Worm (Caenorhabditis elegans) whole organism, L2 larva: ENCODE data around the gene C17G10.1.
A peak's percentile ranks its signal among the peaks of the same experiment; 100 is the strongest.

ENCODE experiments used
- C34F6.9 ChIP-seq: fragments of 150-350 bp; optimal IDR thresholded peaks from 2 replicates; lab custom pipeline; 2014; ENCODE audit warnings: missing biosample characterization, missing genetic modification characterization
- F13H6.1 ChIP-seq: sonication (generic microtip); optimal IDR thresholded peaks from 2 replicates; lab custom pipeline; 2016; ENCODE audit warnings: missing genetic modification characterization, missing compliant biosample characterization
- R02D3.7 ChIP-seq: fragments of 150-350 bp; optimal IDR thresholded peaks from 2 replicates; lab custom pipeline; 2014; ENCODE audit warnings: missing biosample characterization, missing genetic modification characterization
- Y55F3AM.14 ChIP-seq: fragments of 200-800 bp; sonication (Bioruptor generic); optimal IDR thresholded peaks from 2 replicates; lab custom pipeline; 2018; ENCODE audit warnings: mild to moderate bottlenecking, missing genetic modification characterization, missing compliant biosample characterization
- ZK546.5 ChIP-seq: sonication (generic microtip); optimal IDR thresholded peaks from 2 replicates; lab custom pipeline; 2017; ENCODE audit warnings: missing biosample characterization, missing genetic modification characterization
- alr-1 ChIP-seq: fragments of 150-350 bp; optimal IDR thresholded peaks from 2 replicates; lab custom pipeline; 2014; ENCODE audit warnings: missing biosample characterization, missing genetic modification characterization
- ama-1 ChIP-seq: fragments of 150-350 bp; optimal IDR thresholded peaks from 2 replicates; lab custom pipeline; 2018; ENCODE audit warnings: inconsistent platforms
- ceh-82 ChIP-seq: fragments of 150-350 bp; optimal IDR thresholded peaks from 2 replicates; lab custom pipeline; 2014; ENCODE audit warnings: missing biosample characterization, missing genetic modification characterization
- crh-2 ChIP-seq: sonication (generic microtip); optimal IDR thresholded peaks from 2 replicates; lab custom pipeline; 2017; ENCODE audit warnings: missing biosample characterization, missing genetic modification characterization
- dmd-4 ChIP-seq: sonication (generic microtip); optimal IDR thresholded peaks from 2 replicates; lab custom pipeline; 2017; ENCODE audit warnings: missing biosample characterization, missing genetic modification characterization
- fos-1 ChIP-seq: fragments of 150-350 bp; optimal IDR thresholded peaks from 2 replicates; lab custom pipeline; 2014; ENCODE audit warnings: missing biosample characterization, missing genetic modification characterization
- gmeb-1 ChIP-seq: fragments of 150-350 bp; optimal IDR thresholded peaks from 2 replicates; lab custom pipeline; 2014; ENCODE audit warnings: missing biosample characterization, missing genetic modification characterization
- lin-11 ChIP-seq: fragments of 150-350 bp; sonication (generic microtip); optimal IDR thresholded peaks from 2 replicates; lab custom pipeline; 2014; ENCODE audit warnings: missing biosample characterization, missing genetic modification characterization, inconsistent platforms, mixed read lengths
- lin-13 ChIP-seq: fragments of 150-350 bp; optimal IDR thresholded peaks from 2 replicates; lab custom pipeline; 2014; ENCODE audit warnings: missing biosample characterization, missing genetic modification reagents, missing genetic modification characterization
- lin-39 ChIP-seq: fragments of 150-350 bp; optimal IDR thresholded peaks from 2 replicates; lab custom pipeline; 2014; ENCODE audit warnings: missing biosample characterization, missing genetic modification reagents, missing genetic modification characterization
- lsy-2 ChIP-seq, 2 experiments: fragments of 150-350 bp in 1 of 2; sonication (generic microtip) in 1 of 2; optimal IDR thresholded peaks; 2 replicates each; lab custom pipeline; 2014 to 2017; ENCODE audit warnings: missing biosample characterization in 2 of 2, missing genetic modification characterization in 2 of 2
- mab-5 ChIP-seq: fragments of 150-350 bp; optimal IDR thresholded peaks from 2 replicates; lab custom pipeline; 2014; ENCODE audit warnings: missing biosample characterization, missing genetic modification characterization
- mbf-1 ChIP-seq: sonication (generic microtip); optimal IDR thresholded peaks from 2 replicates; lab custom pipeline; 2017; ENCODE audit warnings: missing biosample characterization, missing genetic modification characterization
- nhr-10 ChIP-seq: sonication (generic microtip); optimal IDR thresholded peaks from 2 replicates; lab custom pipeline; 2017; ENCODE audit warnings: missing biosample characterization, missing genetic modification characterization
- nhr-11 ChIP-seq: fragments of 150-350 bp; optimal IDR thresholded peaks from 2 replicates; lab custom pipeline; 2014; ENCODE audit warnings: missing biosample characterization, missing genetic modification characterization
- nhr-12 ChIP-seq: fragments of 150-350 bp; optimal IDR thresholded peaks from 2 replicates; lab custom pipeline; 2014; ENCODE audit warnings: missing biosample characterization, missing genetic modification characterization
- nhr-129 ChIP-seq: fragments of 150-350 bp; optimal IDR thresholded peaks from 2 replicates; lab custom pipeline; 2014; ENCODE audit warnings: missing biosample characterization, missing genetic modification characterization
- nhr-21 ChIP-seq: fragments of 150-350 bp; optimal IDR thresholded peaks from 2 replicates; lab custom pipeline; 2014; ENCODE audit warnings: missing biosample characterization, missing genetic modification characterization
- nhr-237 ChIP-seq: fragments of 150-350 bp; optimal IDR thresholded peaks from 2 replicates; lab custom pipeline; 2014; ENCODE audit warnings: missing biosample characterization, missing genetic modification characterization
- nhr-25 ChIP-seq: fragments of 150-350 bp; sonication (generic microtip); optimal IDR thresholded peaks from 3 replicates; lab custom pipeline; 2014; ENCODE audit warnings: missing biosample characterization, missing genetic modification characterization
- nhr-77 ChIP-seq: fragments of 150-350 bp; optimal IDR thresholded peaks from 2 replicates; lab custom pipeline; 2014; ENCODE audit warnings: missing biosample characterization, missing genetic modification characterization
- skn-1 ChIP-seq: sonication (generic microtip); optimal IDR thresholded peaks from 2 replicates; lab custom pipeline; 2017; ENCODE audit warnings: missing biosample characterization, missing genetic modification characterization
- sma-3 ChIP-seq: sonication (generic microtip); optimal IDR thresholded peaks from 2 replicates; lab custom pipeline; 2016; ENCODE audit warnings: missing genetic modification reagents, missing genetic modification characterization, missing compliant biosample characterization
- sma-9 ChIP-seq, 2 experiments: fragments of 150-350 bp in 1 of 2; sonication (generic microtip) in 1 of 2; optimal IDR thresholded peaks; 2 replicates each; lab custom pipeline; 2014 to 2016; ENCODE audit warnings: missing genetic modification characterization in 2 of 2, mild to moderate bottlenecking in 1 of 2, missing biosample characterization in 1 of 2, missing compliant biosample characterization in 1 of 2, missing genetic modification reagents in 1 of 2, moderate library complexity in 1 of 2
- snpc-4 ChIP-seq: fragments of 150-350 bp; optimal IDR thresholded peaks from 2 replicates; lab custom pipeline; 2014; ENCODE audit warnings: missing biosample characterization, missing genetic modification characterization
- unc-39 ChIP-seq: fragments of 150-350 bp; optimal IDR thresholded peaks from 2 replicates; lab custom pipeline; 2014; ENCODE audit warnings: missing biosample characterization, missing genetic modification characterization
- unc-55 ChIP-seq: fragments of 150-350 bp; sonication (generic microtip); optimal IDR thresholded peaks from 3 replicates; lab custom pipeline; 2014; ENCODE audit warnings: missing biosample characterization, missing genetic modification reagents, missing genetic modification characterization
- unc-62 ChIP-seq: fragments of 150-350 bp; optimal IDR thresholded peaks from 2 replicates; lab custom pipeline; 2014; ENCODE audit warnings: missing biosample characterization, missing genetic modification reagents, missing genetic modification characterization
- zag-1 ChIP-seq: fragments of 150-350 bp; optimal IDR thresholded peaks from 2 replicates; lab custom pipeline; 2014; ENCODE audit warnings: missing biosample characterization, missing genetic modification characterization
- ztf-1 ChIP-seq: fragments of 200-800 bp; sonication (Bioruptor generic); conservative IDR thresholded peaks from 2 replicates; pipeline ENCODE4 v1.3.6; 2022; ENCODE audit warnings: missing genetic modification characterization, missing compliant biosample characterization
- ztf-11 ChIP-seq: sonication (generic microtip); optimal IDR thresholded peaks from 2 replicates; lab custom pipeline; 2017; ENCODE audit warnings: missing biosample characterization, missing genetic modification characterization
- ztf-4 ChIP-seq: fragments of 150-350 bp; optimal IDR thresholded peaks from 2 replicates; lab custom pipeline; 2014; ENCODE audit warnings: missing biosample characterization, missing genetic modification characterization

C17G10.1 gene

DNA sequence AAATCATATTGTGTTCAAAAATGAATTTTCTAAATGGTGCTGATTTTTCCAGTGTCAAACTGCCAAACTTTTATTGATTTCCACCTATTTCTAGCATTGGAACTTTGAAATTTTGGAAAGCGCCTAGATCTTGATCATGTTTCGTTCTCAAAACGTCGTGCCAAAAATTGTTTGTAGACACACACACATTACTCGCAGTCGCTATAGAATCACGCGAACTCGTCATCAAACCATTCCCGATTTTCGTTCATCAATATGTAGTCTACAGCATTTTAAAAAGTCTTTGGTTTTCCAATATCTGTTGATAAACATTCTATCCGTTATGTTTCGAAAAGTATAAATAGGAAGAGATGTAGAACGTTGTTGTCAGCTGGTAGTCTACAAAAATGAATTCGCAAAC lies 26.1 kb upstream of the C17G10.1 start, which contains the start of the genes C17C3.1 and C17C3.15:
TSS of gene C17C3.1 (plus strand) at position 301 of the 400 bp plus-strand sequence.
TSS of gene C17C3.15 (plus strand) at position 383 of the 400 bp plus-strand sequence.
- TF ChIP-seq sma-9 (GFP tag; optimal IDR thresholded peaks at IDR 0.05; lab: Kevin White, UChicago): peak; percentile 5
- no peak for TF ChIP-seq sma-9 (tag; optimal IDR thresholded peaks at IDR 0.05; lab: Kevin White, UChicago)
- TF ChIP-seq skn-1 (tag; lab: Kevin White, UChicago): no peak

DNA sequence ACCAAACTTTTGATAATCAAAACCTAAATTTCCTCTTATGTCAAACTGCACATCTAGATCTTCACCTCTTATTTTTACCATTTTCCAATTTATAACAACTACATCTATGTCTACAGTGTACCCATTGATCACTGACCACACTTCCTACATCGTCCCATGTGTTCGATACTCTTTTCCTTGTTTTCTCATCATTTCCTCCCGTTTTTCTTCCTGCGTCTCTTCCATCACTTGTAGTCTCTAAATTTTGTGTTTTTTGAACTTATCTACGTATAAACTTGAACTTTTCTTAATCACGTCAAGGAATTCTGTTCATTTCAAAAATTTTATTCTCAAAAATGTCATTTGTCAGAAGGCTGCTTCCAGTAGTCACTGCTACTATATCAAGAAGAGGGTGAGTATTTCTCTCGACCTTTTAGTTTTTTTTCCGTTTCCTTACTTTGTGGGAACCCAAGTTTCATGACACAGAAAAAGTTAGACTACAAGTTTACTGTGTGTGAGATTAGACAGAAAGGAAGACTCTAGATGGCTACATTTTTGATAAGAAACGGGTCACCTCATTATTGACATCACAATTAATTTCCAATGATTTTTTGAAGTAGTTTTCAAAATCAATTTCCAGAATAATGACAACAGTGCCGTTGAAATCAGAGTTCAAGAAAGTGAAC lies 24.1 kb upstream of the C17G10.1 start:
- TF ChIP-seq lin-11 (tag; lab: Kevin White, UChicago): no peak
- peak; percentile 61 for TF ChIP-seq F13H6.1 (tag; lab: Kevin White, UChicago)
- no peak for TF ChIP-seq unc-62 (GFP tag; lab: Kevin White, UChicago)
- peak; percentile 61 for TF ChIP-seq nhr-25 (tag; lab: Kevin White, UChicago)
- peak in 1 of 2 experiments; percentile 59 for TF ChIP-seq lsy-2 (tag; optimal IDR thresholded peaks at IDR 0.05; lab: Kevin White, UChicago)
- TF ChIP-seq C34F6.9 (tag; lab: Kevin White, UChicago): peak; percentile 24
- no peak for TF ChIP-seq mbf-1 (tag; lab: Kevin White, UChicago)
- TF ChIP-seq nhr-21: peak; percentile 83
- TF ChIP-seq skn-1 (tag; lab: Kevin White, UChicago): peak; percentile 79
- TF ChIP-seq nhr-11 (tag; lab: Kevin White, UChicago): no peak
- peak; percentile 77 for TF ChIP-seq nhr-10
- TF ChIP-seq nhr-129 (tag; lab: Kevin White, UChicago): peak; percentile 47
- TF ChIP-seq R02D3.7 (tag; lab: Kevin White, UChicago): no peak
- TF ChIP-seq crh-2 (tag; lab: Kevin White, UChicago): peak; percentile 67
- peak; percentile 85 for TF ChIP-seq sma-9 (GFP tag; optimal IDR thresholded peaks at IDR 0.05; lab: Kevin White, UChicago)
- no peak for TF ChIP-seq sma-9 (tag; optimal IDR thresholded peaks at IDR 0.05; lab: Kevin White, UChicago)
- no peak for TF ChIP-seq ceh-82 (tag; lab: Kevin White, UChicago)
- peak; percentile 69 for TF ChIP-seq sma-3 (GFP tag; lab: Kevin White, UChicago)

DNA sequence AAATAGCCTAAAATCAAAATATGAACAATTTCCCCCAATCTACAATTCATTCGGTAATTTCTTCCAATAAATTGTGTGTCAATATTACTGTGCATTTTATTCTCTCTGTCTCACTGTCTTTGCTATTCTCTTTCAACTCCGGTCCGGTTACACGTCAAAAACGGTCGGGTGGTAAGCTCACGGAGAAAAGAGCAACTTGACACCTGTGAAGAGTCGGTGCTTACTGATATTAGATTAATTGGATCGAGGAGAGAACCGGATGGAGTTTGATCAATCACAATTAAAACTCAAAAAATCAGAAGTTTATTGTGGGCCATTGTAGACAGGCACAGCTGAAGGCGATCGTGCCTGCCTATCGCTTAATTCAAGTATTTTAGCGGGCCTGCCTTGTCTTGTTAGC lies 21.4 kb upstream of the C17G10.1 start:
- peak; percentile 2 for TF ChIP-seq sma-3 (GFP tag; lab: Kevin White, UChicago)
- TF ChIP-seq lin-13 (GFP tag; lab: Kevin White, UChicago): no peak
- no peak for TF ChIP-seq mab-5 (tag; lab: Kevin White, UChicago)
- no peak for TF ChIP-seq dmd-4 (tag; lab: Kevin White, UChicago)
- TF ChIP-seq crh-2 (tag; lab: Kevin White, UChicago): peak; percentile 10
- TF ChIP-seq ama-1 (lab: Kevin White, UChicago): peak; percentile 6
- peak; percentile 50 for TF ChIP-seq nhr-21

DNA sequence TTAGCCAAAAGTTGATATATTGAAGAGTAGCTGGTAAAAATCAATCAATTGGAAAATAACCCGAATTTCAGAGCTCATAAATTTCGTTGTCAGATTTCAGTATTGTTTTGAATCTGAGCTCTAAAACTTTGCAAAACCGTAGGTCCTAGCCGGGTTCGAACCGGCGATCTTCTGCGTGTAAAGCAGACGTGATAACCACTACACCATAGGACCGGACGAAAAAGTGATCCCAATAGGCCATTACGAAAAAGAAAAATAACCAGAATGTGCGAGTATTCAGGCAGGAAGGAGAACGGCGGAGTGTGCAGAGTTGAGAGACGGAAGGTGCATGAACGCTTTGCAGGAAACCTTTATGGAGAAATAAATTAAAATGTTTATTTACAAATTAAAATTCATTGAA lies 19.3 kb upstream of the C17G10.1 start:
- TF ChIP-seq gmeb-1 (tag; lab: Kevin White, UChicago) (peak; percentile 28), unc-55 (GFP tag; lab: Kevin White, UChicago) (peak; percentile 65), nhr-77 (no peak), skn-1 (tag; lab: Kevin White, UChicago) (no peak), ama-1 (lab: Kevin White, UChicago) (no peak), lin-11 (tag; lab: Kevin White, UChicago) (peak; percentile 34), nhr-21 (no peak), fos-1 (tag; lab: Kevin White, UChicago) (peak; percentile 49), alr-1 (tag; lab: Kevin White, UChicago) (no peak), lin-39 (tag; lab: Kevin White, UChicago) (no peak), ztf-11 (tag; lab: Kevin White, UChicago) (no peak), zag-1 (tag; lab: Kevin White, UChicago) (no peak), ZK546.5 (no peak), nhr-11 (tag; lab: Kevin White, UChicago) (no peak), nhr-237 (no peak), R02D3.7 (tag; lab: Kevin White, UChicago) (no peak), sma-9 (GFP tag; optimal IDR thresholded peaks at IDR 0.05; lab: Kevin White, UChicago) (peak; percentile 42), sma-9 (tag; optimal IDR thresholded peaks at IDR 0.05; lab: Kevin White, UChicago) (no peak), snpc-4 (tag; lab: Kevin White, UChicago) (peak; percentile 33), sma-3 (GFP tag; lab: Kevin White, UChicago) (no peak), nhr-10 (no peak), dmd-4 (tag; lab: Kevin White, UChicago) (no peak), ztf-1 (GFP tag; lab: Robert Waterston, UW) (no peak), nhr-12 (tag; lab: Kevin White, UChicago) (no peak), nhr-129 (tag; lab: Kevin White, UChicago) (peak; percentile 71), ztf-4 (no peak), crh-2 (tag; lab: Kevin White, UChicago) (peak; percentile 43), Y55F3AM.14 (GFP tag; lab: Kevin White, UChicago) (no peak), unc-39 (tag; lab: Kevin White, UChicago) (no peak), C34F6.9 (tag; lab: Kevin White, UChicago) (peak; percentile 46)
